Fruit fly (Drosophila melanogaster) whole organism, prepupa: ENCODE measurements around the gene CG31100.
A peak's percentile ranks its signal among the peaks of the same experiment; 100 is the strongest.

Experiments used
- CG10631 ChIP-seq: fragments of 200-800 bp; sonication (Bioruptor generic); optimal IDR thresholded peaks from 2 replicates; lab custom pipeline; 2016; ENCODE audit warnings: missing biosample characterization, missing genetic modification characterization
- CG10669 ChIP-seq: fragments of 200-800 bp; sonication (Bioruptor generic); optimal IDR thresholded peaks from 3 replicates; lab custom pipeline; 2018; ENCODE audit warnings: missing biosample characterization, mild to moderate bottlenecking, missing genetic modification characterization, moderate library complexity
- CG11294 ChIP-seq: fragments of 200-800 bp; sonication (Bioruptor generic); IDR thresholded peaks from 2 replicates; pipeline ENCODE4 v1.3.6; 2022; ENCODE audit warnings: missing biosample characterization, missing genetic modification characterization
- CG11762 ChIP-seq: fragments of 200-800 bp; sonication (Bioruptor generic); optimal IDR thresholded peaks from 3 replicates; lab custom pipeline; 2016; ENCODE audit warnings: missing biosample characterization, missing genetic modification characterization; ENCODE audit not compliant: insufficient read depth
- CG15336 ChIP-seq: fragments of 200-800 bp; sonication (Bioruptor generic); IDR thresholded peaks from 2 replicates; pipeline ENCODE4 v1.3.6; 2022; ENCODE audit warnings: missing biosample characterization, missing genetic modification characterization
- CG1621 ChIP-seq: fragments of 200-800 bp; sonication (Bioruptor generic); optimal IDR thresholded peaks from 3 replicates; lab custom pipeline; 2018; ENCODE audit warnings: missing biosample characterization, mild to moderate bottlenecking, missing genetic modification characterization
- CG16779 ChIP-seq: fragments of 200-800 bp; sonication (Bioruptor generic); optimal IDR thresholded peaks from 3 replicates; lab custom pipeline; 2017; ENCODE audit warnings: missing biosample characterization, mild to moderate bottlenecking, missing genetic modification characterization
- CG3032 ChIP-seq: fragments of 200-800 bp; optimal IDR thresholded peaks from 2 replicates; lab custom pipeline; 2019; ENCODE audit warnings: missing biosample characterization, mild to moderate bottlenecking, missing genetic modification characterization, moderate library complexity
- CG31627 ChIP-seq: fragments of 200-800 bp; sonication (Bioruptor generic); optimal IDR thresholded peaks from 3 replicates; lab custom pipeline; 2016; ENCODE audit warnings: missing biosample characterization, missing genetic modification characterization
- CG32006 ChIP-seq: fragments of 200-800 bp; sonication (Bioruptor generic); optimal IDR thresholded peaks from 3 replicates; lab custom pipeline; 2017; ENCODE audit warnings: missing biosample characterization, mild to moderate bottlenecking, missing genetic modification characterization
- CG34406 ChIP-seq: fragments of 200-800 bp; sonication (Bioruptor generic); optimal IDR thresholded peaks from 3 replicates; lab custom pipeline; 2016; ENCODE audit warnings: missing biosample characterization, missing genetic modification characterization
- CG3919 ChIP-seq: fragments of 200-800 bp; sonication (Bioruptor generic); optimal IDR thresholded peaks from 3 replicates; lab custom pipeline; 2016; ENCODE audit warnings: missing biosample characterization, missing genetic modification characterization
- CG4318 ChIP-seq: fragments of 200-800 bp; sonication (Bioruptor generic); optimal IDR thresholded peaks from 3 replicates; lab custom pipeline; 2017; ENCODE audit warnings: missing biosample characterization, mild to moderate bottlenecking, missing genetic modification characterization
- CG6276 ChIP-seq: fragments of 200-800 bp; sonication (Bioruptor generic); optimal IDR thresholded peaks from 2 replicates; lab custom pipeline; 2017; ENCODE audit warnings: missing biosample characterization, mild to moderate bottlenecking, missing genetic modification characterization
- CG6792 ChIP-seq: fragments of 200-800 bp; sonication (Bioruptor generic); optimal IDR thresholded peaks from 3 replicates; lab custom pipeline; 2016; ENCODE audit warnings: missing biosample characterization, missing genetic modification characterization
- CG6808 ChIP-seq: fragments of 200-800 bp; sonication (Bioruptor generic); optimal IDR thresholded peaks from 3 replicates; lab custom pipeline; 2017; ENCODE audit warnings: missing biosample characterization, missing genetic modification characterization, mild to moderate bottlenecking, moderate library complexity, missing genetic modification reagents
- CG6854 ChIP-seq: fragments of 200-800 bp; sonication (Bioruptor generic); optimal IDR thresholded peaks from 2 replicates; lab custom pipeline; 2017; ENCODE audit warnings: missing biosample characterization, mild to moderate bottlenecking, missing genetic modification characterization
- CG7368 ChIP-seq: fragments of 200-800 bp; sonication (Bioruptor generic); optimal IDR thresholded peaks from 3 replicates; lab custom pipeline; 2016; ENCODE audit warnings: missing biosample characterization, missing genetic modification characterization
- CG8119 ChIP-seq: fragments of 200-800 bp; sonication (Bioruptor generic); IDR thresholded peaks from 3 replicates; pipeline ENCODE4 v1.3.6; 2022; ENCODE audit warnings: missing biosample characterization, missing genetic modification characterization
- CG8319 ChIP-seq: fragments of 200-800 bp; sonication (Bioruptor generic); optimal IDR thresholded peaks from 3 replicates; lab custom pipeline; 2016; ENCODE audit warnings: missing biosample characterization, missing genetic modification characterization
- CG8632 ChIP-seq: fragments of 200-800 bp; sonication (Bioruptor generic); optimal IDR thresholded peaks from 3 replicates; lab custom pipeline; 2016; ENCODE audit warnings: missing biosample characterization, missing genetic modification characterization
- CG9139 ChIP-seq: fragments of 200-800 bp; sonication (Bioruptor generic); optimal IDR thresholded peaks from 3 replicates; lab custom pipeline; 2017; ENCODE audit warnings: missing biosample characterization, mild to moderate bottlenecking, missing genetic modification characterization
- Eip78C ChIP-seq: fragments of 200-800 bp; sonication (Bioruptor generic); peaks from one replicate; lab custom pipeline; 2016; ENCODE audit warnings: missing biosample characterization, missing genetic modification characterization
- Ets21C ChIP-seq: fragments of 200-800 bp; sonication (Bioruptor generic); optimal IDR thresholded peaks from 3 replicates; lab custom pipeline; 2016; ENCODE audit warnings: missing biosample characterization, missing genetic modification characterization
- Ets96B ChIP-seq: fragments of 200-800 bp; optimal IDR thresholded peaks from 2 replicates; lab custom pipeline; 2019; ENCODE audit warnings: missing biosample characterization, mild to moderate bottlenecking, missing genetic modification characterization, moderate library complexity
- Gug ChIP-seq: fragments of 200-800 bp; sonication (Bioruptor generic); IDR thresholded peaks from 2 replicates; pipeline ENCODE4 v1.3.6; 2022; ENCODE audit warnings: missing biosample characterization, missing genetic modification characterization
- Hr38 ChIP-seq: sonication (Bioruptor generic); optimal IDR thresholded peaks from 2 replicates; lab custom pipeline; 2016; ENCODE audit warnings: missing biosample characterization, missing genetic modification characterization
- Hr39 ChIP-seq: fragments of 200-800 bp; sonication (Bioruptor generic); optimal IDR thresholded peaks from 2 replicates; lab custom pipeline; 2016; ENCODE audit warnings: missing biosample characterization, missing genetic modification characterization
- Hr4 ChIP-seq: fragments of 200-800 bp; sonication (Bioruptor generic); optimal IDR thresholded peaks from 3 replicates; lab custom pipeline; 2016; ENCODE audit warnings: missing biosample characterization, missing genetic modification characterization
- Lpt ChIP-seq: fragments of 200-800 bp; sonication (Bioruptor generic); optimal IDR thresholded peaks from 3 replicates; lab custom pipeline; 2016; ENCODE audit warnings: missing biosample characterization, missing genetic modification characterization
- Met ChIP-seq: fragments of 200-800 bp; sonication (Bioruptor generic); optimal IDR thresholded peaks from 3 replicates; lab custom pipeline; 2016; ENCODE audit warnings: missing biosample characterization, missing genetic modification characterization
- OdsH ChIP-seq: fragments of 200-800 bp; sonication (Bioruptor generic); optimal IDR thresholded peaks from 3 replicates; lab custom pipeline; 2016; ENCODE audit warnings: missing biosample characterization, missing genetic modification characterization
- Smox ChIP-seq: fragments of 200-800 bp; sonication (Bioruptor generic); optimal IDR thresholded peaks from 3 replicates; lab custom pipeline; 2016; ENCODE audit warnings: missing biosample characterization, missing genetic modification characterization
- Sox15 ChIP-seq: fragments of 200-800 bp; sonication (Bioruptor generic); optimal IDR thresholded peaks from 3 replicates; lab custom pipeline; 2016; ENCODE audit warnings: missing biosample characterization, missing genetic modification characterization
- achi ChIP-seq: fragments of 200-800 bp; sonication (Bioruptor generic); optimal IDR thresholded peaks from 3 replicates; lab custom pipeline; 2016; ENCODE audit warnings: missing biosample characterization, missing genetic modification characterization
- acj6 ChIP-seq: fragments of 200-800 bp; sonication (Bioruptor generic); optimal IDR thresholded peaks from 3 replicates; lab custom pipeline; 2016; ENCODE audit warnings: missing biosample characterization, missing genetic modification characterization
- cyc ChIP-seq: fragments of 200-800 bp; sonication (Bioruptor generic); optimal IDR thresholded peaks from 3 replicates; lab custom pipeline; 2016; ENCODE audit warnings: missing biosample characterization, missing genetic modification characterization
- dac ChIP-seq: fragments of 200-800 bp; sonication (Bioruptor generic); optimal IDR thresholded peaks from 2 replicates; lab custom pipeline; 2017; ENCODE audit warnings: missing biosample characterization, mild to moderate bottlenecking, missing genetic modification characterization
- eg ChIP-seq: fragments of 200-800 bp; sonication (Bioruptor generic); IDR thresholded peaks from 3 replicates; pipeline ENCODE4 v1.3.6; 2022; ENCODE audit warnings: missing biosample characterization, missing genetic modification characterization
- esn ChIP-seq: fragments of 200-800 bp; sonication (Bioruptor generic); optimal IDR thresholded peaks from 2 replicates; lab custom pipeline; 2016; ENCODE audit warnings: missing biosample characterization, mild to moderate bottlenecking, missing genetic modification characterization, moderate library complexity
- lz ChIP-seq: fragments of 200-800 bp; sonication (Bioruptor generic); optimal IDR thresholded peaks from 3 replicates; lab custom pipeline; 2016; ENCODE audit warnings: missing biosample characterization, missing genetic modification characterization
- net ChIP-seq: fragments of 200-800 bp; sonication (Bioruptor generic); optimal IDR thresholded peaks from 3 replicates; lab custom pipeline; 2016; ENCODE audit warnings: missing biosample characterization, missing genetic modification characterization
- salr ChIP-seq, 2 experiments: fragments of 200-800 bp; sonication (Bioruptor generic); optimal IDR thresholded peaks; 3 replicates each; lab custom pipeline; 2016 to 2018; ENCODE audit warnings: missing biosample characterization in 2 of 2, missing genetic modification characterization in 2 of 2, mild to moderate bottlenecking in 1 of 2
- spab ChIP-seq: fragments of 200-800 bp; sonication (Bioruptor generic); optimal IDR thresholded peaks from 2 replicates; lab custom pipeline; 2017; ENCODE audit warnings: missing biosample characterization, mild to moderate bottlenecking, missing genetic modification characterization, missing genetic modification reagents
- svp ChIP-seq: fragments of 200-800 bp; sonication (Bioruptor generic); peaks from one replicate; lab custom pipeline; 2016; ENCODE audit warnings: missing biosample characterization, missing genetic modification characterization
- topi ChIP-seq: fragments of 200-800 bp; sonication (Bioruptor generic); optimal IDR thresholded peaks from 3 replicates; lab custom pipeline; 2016; ENCODE audit warnings: missing biosample characterization, missing genetic modification characterization
- vri ChIP-seq: fragments of 200-800 bp; sonication (Bioruptor generic); optimal IDR thresholded peaks from 3 replicates; lab custom pipeline; 2016; ENCODE audit warnings: missing biosample characterization, mild to moderate bottlenecking, missing genetic modification characterization

CG31100 gene

DNA sequence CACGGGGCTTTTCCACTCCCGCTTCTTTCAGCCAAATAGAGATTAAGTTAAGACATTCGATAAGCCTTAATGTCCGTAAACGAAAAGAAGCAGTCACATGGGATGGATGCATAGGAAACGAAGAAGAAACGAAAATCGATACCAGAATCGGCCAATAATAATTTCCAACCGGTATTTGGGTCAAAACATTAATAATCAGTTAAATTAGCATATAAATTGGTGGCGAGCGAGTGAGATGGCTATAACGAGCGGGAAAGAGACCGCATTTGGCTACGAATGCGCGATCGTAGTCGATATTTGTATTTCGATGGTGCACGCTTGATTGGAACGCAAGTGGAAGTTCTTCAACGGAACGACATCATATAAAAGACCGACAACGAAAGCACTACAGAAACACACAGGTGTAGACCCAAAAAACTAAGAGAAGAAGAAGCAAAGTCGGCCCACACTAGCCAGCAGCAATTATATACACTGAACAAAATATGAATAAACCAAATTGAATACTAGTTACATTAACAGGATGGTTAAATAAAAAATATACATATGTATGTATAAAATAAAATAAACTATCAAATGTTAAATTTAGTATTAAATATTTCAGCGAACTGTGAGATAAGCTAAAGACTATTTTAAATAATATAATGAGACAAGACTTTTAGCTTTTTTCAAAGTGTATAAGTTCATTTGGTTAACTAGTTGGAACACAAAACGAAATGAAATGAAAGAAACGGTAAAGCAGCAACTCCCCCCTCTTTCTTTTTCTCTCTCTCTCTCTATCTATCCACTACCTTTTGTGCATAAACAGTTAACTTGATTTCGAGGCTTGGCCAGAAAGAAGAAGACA, 48.7 kb downstream of the CG31100 start:
- TF ChIP-seq dac (GFP tag; lab: Kevin White, UChicago) (no peak), eg (GFP tag; lab: Robert Waterston, UW) (no peak), OdsH (GFP tag; lab: Kevin White, UChicago) (no peak), Hr38 (GFP tag; lab: Kevin White, UChicago) (no peak), CG32006 (GFP tag; lab: Kevin White, UChicago) (peak; percentile 67), CG6854 (GFP tag; lab: Kevin White, UChicago) (no peak), CG6276 (peak; percentile 6), Met (GFP tag; lab: Kevin White, UChicago) (no peak), Ets96B (tag; lab: Kevin White, UChicago) (no peak), Smox (no peak), achi (no peak), CG7368 (GFP tag; lab: Kevin White, UChicago) (no peak), cyc (GFP tag; lab: Kevin White, UChicago) (no peak), CG10669 (GFP tag; lab: Kevin White, UChicago) (no peak), Gug (GFP tag; lab: Robert Waterston, UW) (no peak), CG15336 (GFP tag; lab: Robert Waterston, UW) (peak; percentile 64), CG11294 (GFP tag; lab: Robert Waterston, UW) (no peak), CG11762 (GFP tag; lab: Kevin White, UChicago) (no peak), CG8119 (GFP tag; lab: Robert Waterston, UW) (peak; percentile 46; the same call in 2 of the 3 replicates), acj6 (no peak), topi (GFP tag; lab: Kevin White, UChicago) (no peak), CG3032 (no peak), Hr4 (GFP tag; lab: Kevin White, UChicago) (no peak), lz (no peak), CG3919 (no peak), CG16779 (tag; lab: Kevin White, UChicago) (no peak), Sox15 (GFP tag; lab: Kevin White, UChicago) (no peak), svp (GFP tag; lab: Kevin White, UChicago) (peak; percentile 42), CG6792 (GFP tag; lab: Kevin White, UChicago) (no peak), net (GFP tag; lab: Kevin White, UChicago) (no peak), CG8632 (GFP tag; lab: Kevin White, UChicago) (no peak), Hr39 (GFP tag; lab: Kevin White, UChicago) (no peak), vri (GFP tag; lab: Kevin White, UChicago) (no peak), salr (GFP tag; optimal IDR thresholded peaks at IDR 0.05; lab: Kevin White, UChicago) (peak in 1 of 2 experiments; percentile 7), esn (GFP tag; lab: Kevin White, UChicago) (no peak), CG4318 (peak; percentile 31), spab (GFP tag; lab: Kevin White, UChicago) (no peak), Ets21C (GFP tag; lab: Kevin White, UChicago) (no peak), Lpt (GFP tag; lab: Kevin White, UChicago) (no peak), CG9139 (no peak), CG6808 (GFP tag; lab: Kevin White, UChicago) (no peak), CG10631 (GFP tag; lab: Kevin White, UChicago) (no peak), CG31627 (no peak), CG34406 (GFP tag; lab: Kevin White, UChicago) (peak; percentile 1), CG1621 (no peak), Eip78C (GFP tag; lab: Kevin White, UChicago) (peak; percentile 8), CG8319 (GFP tag; lab: Kevin White, UChicago) (no peak)
